Worm (Caenorhabditis elegans): ENCODE results near the gene mmab-1.

Gene mmab-1

DNA sequence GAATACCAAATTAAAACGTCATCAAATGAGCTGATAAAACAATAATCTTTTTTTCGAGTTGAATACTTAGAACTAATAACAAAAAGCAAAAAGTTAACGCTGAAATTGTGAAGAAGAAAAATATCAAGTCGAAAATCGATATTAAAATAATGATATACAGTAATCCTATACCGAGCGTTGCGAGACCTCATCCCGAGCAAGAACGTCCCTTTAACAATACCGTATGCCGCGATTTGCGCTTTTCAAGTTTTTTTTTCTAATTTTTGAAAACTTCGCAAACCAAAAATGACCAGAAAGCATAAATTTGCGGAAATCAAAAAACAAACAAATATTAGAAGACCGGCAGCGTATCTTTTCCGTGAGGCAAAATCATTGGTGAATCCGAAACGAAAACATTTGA is 30.9 kb downstream of the mmab-1 start, which contains the start of gene F26F4.5:
F26F4.5 (minus strand) TSS at position 256 of the 400 bp plus-strand sequence.
- TF ChIP-seq flt-1 (GFP tag; IDR thresholded peaks at IDR 0.05) (no peak), med-1 (GFP tag; optimal IDR thresholded peaks at IDR 0.05; ENCODE audit: insufficient read depth) (no peak), ref-1 (GFP tag; conservative IDR thresholded peaks at IDR 0.05) (no peak), tab-1 (GFP tag; IDR thresholded peaks at IDR 0.05) (no peak), T22C8.4 (GFP tag; IDR thresholded peaks at IDR 0.05) (no peak), klf-2 (GFP tag; conservative IDR thresholded peaks at IDR 0.05) (no peak), ztf-23 (GFP tag; IDR thresholded peaks at IDR 0.05) (no peak), cog-1 (tag; optimal IDR thresholded peaks at IDR 0.05) (no peak), ztf-29 (GFP tag; IDR thresholded peaks at IDR 0.05) (no peak)

DNA sequence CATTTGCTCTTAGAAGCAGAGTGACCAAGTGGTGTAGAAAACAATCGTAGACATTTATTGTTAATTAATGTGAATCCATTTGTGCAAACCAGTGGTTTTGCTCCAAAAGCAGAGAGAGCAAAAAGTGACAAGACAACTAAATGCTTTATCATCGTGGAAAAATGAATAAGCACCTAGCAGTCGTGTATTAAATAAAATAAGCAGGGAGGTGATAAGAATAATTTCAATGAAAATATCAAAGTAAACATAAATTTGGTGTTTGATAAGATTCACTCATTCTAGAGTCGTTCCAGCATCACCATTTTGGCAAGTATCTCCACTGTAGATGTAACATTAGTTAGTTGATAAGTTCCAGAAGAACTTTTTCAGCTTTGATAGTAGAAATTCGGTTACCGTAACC is 34.6 kb downstream of the mmab-1 start, which contains the start of gene clec-6:
clec-6 (minus strand) TSS at position 154 of the 400 bp plus-strand sequence.
- no peak for TF ChIP-seq tab-1 (GFP tag; IDR thresholded peaks at IDR 0.05)
- TF ChIP-seq med-1 (GFP tag; optimal IDR thresholded peaks at IDR 0.05; ENCODE audit: insufficient read depth) = no peak
- TF ChIP-seq cog-1 (tag; optimal IDR thresholded peaks at IDR 0.05) = no peak
- no peak for TF ChIP-seq klf-2 (GFP tag; conservative IDR thresholded peaks at IDR 0.05)
- no peak for TF ChIP-seq ref-1 (GFP tag; conservative IDR thresholded peaks at IDR 0.05)
- TF ChIP-seq ztf-29 (GFP tag; IDR thresholded peaks at IDR 0.05) = no peak
- TF ChIP-seq T22C8.4 (GFP tag; IDR thresholded peaks at IDR 0.05) = no peak
- TF ChIP-seq ztf-23 (GFP tag; IDR thresholded peaks at IDR 0.05) = no peak

ce11 chrIII:4883429-4883828 is 38.5 kb downstream of the mmab-1 start, which contains the start of gene clec-5:
Gene clec-5 (minus strand): TSS chrIII:4883606.
- TF ChIP-seq med-1 (GFP tag; optimal IDR thresholded peaks at IDR 0.05; ENCODE audit: insufficient read depth) = no peak
- TF ChIP-seq ztf-23 (GFP tag; IDR thresholded peaks at IDR 0.05) = no peak
- TF ChIP-seq ztf-29 (GFP tag; IDR thresholded peaks at IDR 0.05) = no peak
- no peak for TF ChIP-seq flt-1 (GFP tag; IDR thresholded peaks at IDR 0.05)
- no peak for TF ChIP-seq ref-1 (GFP tag; conservative IDR thresholded peaks at IDR 0.05)
- no peak for TF ChIP-seq klf-2 (GFP tag; conservative IDR thresholded peaks at IDR 0.05)
- TF ChIP-seq cog-1 (tag; optimal IDR thresholded peaks at IDR 0.05) = no peak
- no peak for TF ChIP-seq T22C8.4 (GFP tag; IDR thresholded peaks at IDR 0.05)
- TF ChIP-seq tab-1 (GFP tag; IDR thresholded peaks at IDR 0.05) = no peak

ce11 chrIII:4881955-4882354 is 40.0 kb downstream of the mmab-1 start:
- TF ChIP-seq flt-1 (GFP tag; IDR thresholded peaks at IDR 0.05) (no peak), ztf-23 (GFP tag; IDR thresholded peaks at IDR 0.05) (no peak), ztf-29 (GFP tag; IDR thresholded peaks at IDR 0.05) (no peak), ref-1 (GFP tag; conservative IDR thresholded peaks at IDR 0.05) (no peak), klf-2 (GFP tag; conservative IDR thresholded peaks at IDR 0.05) (no peak), med-1 (GFP tag; optimal IDR thresholded peaks at IDR 0.05; ENCODE audit: insufficient read depth) (no peak)

DNA sequence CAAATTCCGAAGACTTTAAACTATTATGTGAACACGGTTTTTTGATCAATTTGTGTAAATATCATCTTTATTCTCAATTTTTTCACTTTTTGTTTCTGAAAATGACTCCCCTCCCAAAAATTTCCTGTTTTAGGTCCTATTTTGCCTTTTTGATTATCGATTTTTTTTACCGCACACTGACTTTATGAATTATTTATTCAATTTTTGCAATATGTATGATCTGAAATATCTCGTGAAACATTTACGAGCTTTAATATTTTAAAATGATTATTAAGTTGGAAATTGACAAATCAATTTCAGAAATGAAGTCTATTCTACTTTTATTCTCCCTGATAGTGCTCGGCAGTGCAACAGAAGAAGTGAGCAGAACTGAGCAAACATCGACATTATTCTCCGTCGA is 42.5 kb downstream of the mmab-1 start, which contains the start of gene C35D10.1:
C35D10.1 (plus strand) TSS at position 301 of the 400 bp plus-strand sequence.
- TF ChIP-seq tab-1 (GFP tag; IDR thresholded peaks at IDR 0.05) = no peak
- no peak for TF ChIP-seq klf-2 (GFP tag; conservative IDR thresholded peaks at IDR 0.05)
- TF ChIP-seq ref-1 (GFP tag; conservative IDR thresholded peaks at IDR 0.05) = no peak
- TF ChIP-seq med-1 (GFP tag; optimal IDR thresholded peaks at IDR 0.05; ENCODE audit: insufficient read depth) = no peak
- TF ChIP-seq T22C8.4 (GFP tag; IDR thresholded peaks at IDR 0.05) = no peak
- TF ChIP-seq cog-1 (tag; optimal IDR thresholded peaks at IDR 0.05) = no peak
- TF ChIP-seq flt-1 (GFP tag; IDR thresholded peaks at IDR 0.05) = no peak
- TF ChIP-seq ztf-23 (GFP tag; IDR thresholded peaks at IDR 0.05) = no peak
- TF ChIP-seq ztf-29 (GFP tag; IDR thresholded peaks at IDR 0.05) = no peak

- TF ChIP-seq ztf-23 (GFP tag; IDR thresholded peaks at IDR 0.05) = no peak
- TF ChIP-seq T22C8.4 (GFP tag; IDR thresholded peaks at IDR 0.05) = 0 out of 2 replicates have a peak, but pooled peaks have one; percentile 5
These were observed 43.6 kb downstream of the mmab-1 start, which contains the start of the genes tost-1 and arx-6 for ce11 chrIII:4878281-4878680. Gene tost-1 (minus strand): TSS chrIII:4878311. Gene arx-6 (plus strand): TSS chrIII:4878658.

ce11 chrIII:4875663-4876062 is 46.3 kb downstream of the mmab-1 start:
- TF ChIP-seq klf-2 (GFP tag; conservative IDR thresholded peaks at IDR 0.05) (no peak), ref-1 (GFP tag; conservative IDR thresholded peaks at IDR 0.05) (no peak), T22C8.4 (GFP tag; IDR thresholded peaks at IDR 0.05) (no peak), tab-1 (GFP tag; IDR thresholded peaks at IDR 0.05) (no peak), med-1 (GFP tag; optimal IDR thresholded peaks at IDR 0.05; ENCODE audit: insufficient read depth) (no peak), ztf-29 (GFP tag; IDR thresholded peaks at IDR 0.05) (no peak)

DNA sequence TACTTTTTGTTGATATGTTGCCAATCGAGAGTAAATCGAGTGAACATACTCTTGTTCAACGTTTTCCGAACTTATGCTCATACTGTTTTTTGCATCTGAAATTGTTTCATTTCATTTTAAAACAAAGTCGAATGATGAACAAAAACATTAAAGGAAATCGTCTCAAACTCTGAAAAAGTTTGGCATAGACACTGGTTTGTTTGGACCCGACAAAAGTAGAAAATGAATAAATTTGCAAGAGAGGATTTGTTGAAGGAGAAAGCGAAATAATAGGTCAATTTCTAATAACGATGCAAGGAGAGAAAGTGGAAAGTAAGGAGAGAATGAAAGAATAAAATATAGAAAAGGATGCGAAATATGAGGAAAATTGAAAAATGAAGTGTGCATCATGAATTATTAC is 47.2 kb downstream of the mmab-1 start, which contains the start of gene C35D10.12:
C35D10.12 (minus strand) TSS at position 101 of the 400 bp plus-strand sequence.
- TF ChIP-seq T22C8.4 (GFP tag; IDR thresholded peaks at IDR 0.05) = no peak
- TF ChIP-seq flt-1 (GFP tag; IDR thresholded peaks at IDR 0.05) = no peak
- no peak for TF ChIP-seq cog-1 (tag; optimal IDR thresholded peaks at IDR 0.05)
- no peak for TF ChIP-seq ztf-23 (GFP tag; IDR thresholded peaks at IDR 0.05)
- TF ChIP-seq ref-1 (GFP tag; conservative IDR thresholded peaks at IDR 0.05) = no peak
- no peak for TF ChIP-seq klf-2 (GFP tag; conservative IDR thresholded peaks at IDR 0.05)
- no peak for TF ChIP-seq med-1 (GFP tag; optimal IDR thresholded peaks at IDR 0.05; ENCODE audit: insufficient read depth)
- TF ChIP-seq tab-1 (GFP tag; IDR thresholded peaks at IDR 0.05) = no peak
- no peak for TF ChIP-seq ztf-29 (GFP tag; IDR thresholded peaks at IDR 0.05)

- TF ChIP-seq cog-1 (tag; optimal IDR thresholded peaks at IDR 0.05) (no peak), T22C8.4 (GFP tag; IDR thresholded peaks at IDR 0.05) (no peak), ztf-29 (GFP tag; IDR thresholded peaks at IDR 0.05) (no peak), klf-2 (GFP tag; conservative IDR thresholded peaks at IDR 0.05) (no peak), ztf-23 (GFP tag; IDR thresholded peaks at IDR 0.05) (no peak), med-1 (GFP tag; optimal IDR thresholded peaks at IDR 0.05; ENCODE audit: insufficient read depth) (no peak), flt-1 (GFP tag; IDR thresholded peaks at IDR 0.05) (no peak), ref-1 (GFP tag; conservative IDR thresholded peaks at IDR 0.05) (no peak), tab-1 (GFP tag; IDR thresholded peaks at IDR 0.05) (no peak)
These were observed 48.5 kb downstream of the mmab-1 start for ce11 chrIII:4873395-4873794.

ce11 chrIII:4870478-4870877 is 51.4 kb downstream of the mmab-1 start, which contains the start of gene gipc-1:
Gene gipc-1 (plus strand): TSS chrIII:4870778.
- TF ChIP-seq klf-2 (GFP tag; conservative IDR thresholded peaks at IDR 0.05) (no peak), T22C8.4 (GFP tag; IDR thresholded peaks at IDR 0.05) (no peak), ztf-29 (GFP tag; IDR thresholded peaks at IDR 0.05) (no peak), med-1 (GFP tag; optimal IDR thresholded peaks at IDR 0.05; ENCODE audit: insufficient read depth) (no peak), tab-1 (GFP tag; IDR thresholded peaks at IDR 0.05) (no peak), ztf-23 (GFP tag; IDR thresholded peaks at IDR 0.05) (no peak), flt-1 (GFP tag; IDR thresholded peaks at IDR 0.05) (no peak), cog-1 (tag; optimal IDR thresholded peaks at IDR 0.05) (no peak), ref-1 (GFP tag; conservative IDR thresholded peaks at IDR 0.05) (no peak)

Data from whole organism, midembryonic.